Worm (Caenorhabditis elegans) whole organism, L2 larva: ENCODE measurements around the gene clec-181.

Experiments used
- C34F6.9 ChIP-seq: fragments of 150-350 bp; optimal IDR thresholded peaks from 2 replicates; lab custom pipeline; 2014; ENCODE audit warnings: missing biosample characterization, missing genetic modification characterization
- F13H6.1 ChIP-seq: sonication (generic microtip); optimal IDR thresholded peaks from 2 replicates; lab custom pipeline; 2016; ENCODE audit warnings: missing genetic modification characterization, missing compliant biosample characterization
- R02D3.7 ChIP-seq: fragments of 150-350 bp; optimal IDR thresholded peaks from 2 replicates; lab custom pipeline; 2014; ENCODE audit warnings: missing biosample characterization, missing genetic modification characterization
- Y55F3AM.14 ChIP-seq: fragments of 200-800 bp; sonication (Bioruptor generic); optimal IDR thresholded peaks from 2 replicates; lab custom pipeline; 2018; ENCODE audit warnings: mild to moderate bottlenecking, missing genetic modification characterization, missing compliant biosample characterization
- ZK546.5 ChIP-seq: sonication (generic microtip); optimal IDR thresholded peaks from 2 replicates; lab custom pipeline; 2017; ENCODE audit warnings: missing biosample characterization, missing genetic modification characterization
- aly-2 ChIP-seq: fragments of 150-350 bp; optimal IDR thresholded peaks from 2 replicates; lab custom pipeline; 2014; ENCODE audit warnings: missing biosample characterization, missing genetic modification characterization
- blmp-1 ChIP-seq: sonication (generic microtip); optimal IDR thresholded peaks from 2 replicates; lab custom pipeline; 2017; ENCODE audit warnings: missing genetic modification characterization, mild to moderate bottlenecking, missing compliant biosample characterization, antibody characterized with exemption, moderate library complexity; ENCODE audit not compliant: insufficient read depth
- ceh-16 ChIP-seq: fragments of 150-350 bp; optimal IDR thresholded peaks from 2 replicates; lab custom pipeline; 2014; ENCODE audit warnings: missing biosample characterization, missing genetic modification characterization
- ceh-82 ChIP-seq: fragments of 150-350 bp; optimal IDR thresholded peaks from 2 replicates; lab custom pipeline; 2014; ENCODE audit warnings: missing biosample characterization, missing genetic modification characterization
- crh-2 ChIP-seq: sonication (generic microtip); optimal IDR thresholded peaks from 2 replicates; lab custom pipeline; 2017; ENCODE audit warnings: missing biosample characterization, missing genetic modification characterization
- egl-27 ChIP-seq: sonication (generic microtip); optimal IDR thresholded peaks from 3 replicates; lab custom pipeline; 2017; ENCODE audit warnings: missing biosample characterization, missing genetic modification reagents, missing genetic modification characterization
- elt-1 ChIP-seq: fragments of 150-350 bp; optimal IDR thresholded peaks from 2 replicates; lab custom pipeline; 2014; ENCODE audit warnings: missing biosample characterization, missing genetic modification characterization
- fos-1 ChIP-seq: fragments of 150-350 bp; optimal IDR thresholded peaks from 2 replicates; lab custom pipeline; 2014; ENCODE audit warnings: missing biosample characterization, missing genetic modification characterization
- gmeb-1 ChIP-seq: fragments of 150-350 bp; optimal IDR thresholded peaks from 2 replicates; lab custom pipeline; 2014; ENCODE audit warnings: missing biosample characterization, missing genetic modification characterization
- lin-11 ChIP-seq: fragments of 150-350 bp; sonication (generic microtip); optimal IDR thresholded peaks from 2 replicates; lab custom pipeline; 2014; ENCODE audit warnings: missing biosample characterization, missing genetic modification characterization, inconsistent platforms, mixed read lengths
- lin-13 ChIP-seq: fragments of 150-350 bp; optimal IDR thresholded peaks from 2 replicates; lab custom pipeline; 2014; ENCODE audit warnings: missing biosample characterization, missing genetic modification reagents, missing genetic modification characterization
- lin-39 ChIP-seq: fragments of 150-350 bp; optimal IDR thresholded peaks from 2 replicates; lab custom pipeline; 2014; ENCODE audit warnings: missing biosample characterization, missing genetic modification reagents, missing genetic modification characterization
- lsy-2 ChIP-seq, 2 experiments: fragments of 150-350 bp in 1 of 2; sonication (generic microtip) in 1 of 2; optimal IDR thresholded peaks; 2 replicates each; lab custom pipeline; 2014 to 2017; ENCODE audit warnings: missing biosample characterization in 2 of 2, missing genetic modification characterization in 2 of 2
- mab-5 ChIP-seq: fragments of 150-350 bp; optimal IDR thresholded peaks from 2 replicates; lab custom pipeline; 2014; ENCODE audit warnings: missing biosample characterization, missing genetic modification characterization
- mbf-1 ChIP-seq: sonication (generic microtip); optimal IDR thresholded peaks from 2 replicates; lab custom pipeline; 2017; ENCODE audit warnings: missing biosample characterization, missing genetic modification characterization
- nhr-10 ChIP-seq: sonication (generic microtip); optimal IDR thresholded peaks from 2 replicates; lab custom pipeline; 2017; ENCODE audit warnings: missing biosample characterization, missing genetic modification characterization
- nhr-11 ChIP-seq: fragments of 150-350 bp; optimal IDR thresholded peaks from 2 replicates; lab custom pipeline; 2014; ENCODE audit warnings: missing biosample characterization, missing genetic modification characterization
- nhr-12 ChIP-seq: fragments of 150-350 bp; optimal IDR thresholded peaks from 2 replicates; lab custom pipeline; 2014; ENCODE audit warnings: missing biosample characterization, missing genetic modification characterization
- nhr-129 ChIP-seq: fragments of 150-350 bp; optimal IDR thresholded peaks from 2 replicates; lab custom pipeline; 2014; ENCODE audit warnings: missing biosample characterization, missing genetic modification characterization
- nhr-21 ChIP-seq: fragments of 150-350 bp; optimal IDR thresholded peaks from 2 replicates; lab custom pipeline; 2014; ENCODE audit warnings: missing biosample characterization, missing genetic modification characterization
- nhr-23 ChIP-seq: fragments of 150-350 bp; optimal IDR thresholded peaks from 2 replicates; lab custom pipeline; 2014; ENCODE audit warnings: missing biosample characterization, missing genetic modification reagents, missing genetic modification characterization
- nhr-25 ChIP-seq: fragments of 150-350 bp; sonication (generic microtip); optimal IDR thresholded peaks from 3 replicates; lab custom pipeline; 2014; ENCODE audit warnings: missing biosample characterization, missing genetic modification characterization
- nhr-6 ChIP-seq: fragments of 150-350 bp; optimal IDR thresholded peaks from 2 replicates; lab custom pipeline; 2014; ENCODE audit warnings: missing biosample characterization, missing genetic modification characterization
- peb-1 ChIP-seq: fragments of 150-350 bp; optimal IDR thresholded peaks from 2 replicates; lab custom pipeline; 2014; ENCODE audit warnings: missing biosample characterization, missing genetic modification characterization
- sem-4 ChIP-seq: fragments of 150-350 bp; optimal IDR thresholded peaks from 2 replicates; lab custom pipeline; 2014; ENCODE audit warnings: missing biosample characterization, missing genetic modification reagents, missing genetic modification characterization
- skn-1 ChIP-seq: sonication (generic microtip); optimal IDR thresholded peaks from 2 replicates; lab custom pipeline; 2017; ENCODE audit warnings: missing biosample characterization, missing genetic modification characterization
- sma-3 ChIP-seq: sonication (generic microtip); optimal IDR thresholded peaks from 2 replicates; lab custom pipeline; 2016; ENCODE audit warnings: missing genetic modification reagents, missing genetic modification characterization, missing compliant biosample characterization
- sma-9 ChIP-seq, 2 experiments: fragments of 150-350 bp in 1 of 2; sonication (generic microtip) in 1 of 2; optimal IDR thresholded peaks; 2 replicates each; lab custom pipeline; 2014 to 2016; ENCODE audit warnings: missing genetic modification characterization in 2 of 2, mild to moderate bottlenecking in 1 of 2, missing biosample characterization in 1 of 2, missing compliant biosample characterization in 1 of 2, missing genetic modification reagents in 1 of 2, moderate library complexity in 1 of 2
- snpc-4 ChIP-seq: fragments of 150-350 bp; optimal IDR thresholded peaks from 2 replicates; lab custom pipeline; 2014; ENCODE audit warnings: missing biosample characterization, missing genetic modification characterization
- unc-55 ChIP-seq: fragments of 150-350 bp; sonication (generic microtip); optimal IDR thresholded peaks from 3 replicates; lab custom pipeline; 2014; ENCODE audit warnings: missing biosample characterization, missing genetic modification reagents, missing genetic modification characterization
- ztf-1 ChIP-seq: fragments of 200-800 bp; sonication (Bioruptor generic); conservative IDR thresholded peaks from 2 replicates; pipeline ENCODE4 v1.3.6; 2022; ENCODE audit warnings: missing genetic modification characterization, missing compliant biosample characterization

The clec-181 gene

ce11 chrIV:8614680-8615079 lies 18.8 kb downstream of the clec-181 start, which contains the start of gene cyp-33E3:
Gene cyp-33E3 (plus strand): TSS chrIV:8614995.
- TF ChIP-seq nhr-12 (tag; lab: Kevin White, UChicago) (no peak), fos-1 (peak; percentile 40)

ce11 chrIV:8615314-8615713 lies 19.4 kb downstream of the clec-181 start:
- TF ChIP-seq mab-5 (tag; lab: Kevin White, UChicago) (no peak), sma-3 (no peak), snpc-4 (no peak), nhr-10 (tag; lab: Kevin White, UChicago) (no peak), nhr-21 (tag; lab: Kevin White, UChicago) (no peak), crh-2 (tag; lab: Kevin White, UChicago) (no peak)

- no peak for TF ChIP-seq nhr-25 (tag; lab: Kevin White, UChicago)
Measured at ce11 chrIV:8617047-8617446, 21.2 kb downstream of the clec-181 start, which contains the start of the genes F42A9.7 and F42A9.3. Gene F42A9.7 (minus strand): TSS chrIV:8617147. Gene F42A9.3 (plus strand): TSS chrIV:8617260.

- peak in 1 of 2 experiments; percentile 35 for TF ChIP-seq lsy-2 (tag; optimal IDR thresholded peaks at IDR 0.05; lab: Kevin White, UChicago)
- TF ChIP-seq ceh-16 (tag; lab: Kevin White, UChicago): no peak
- TF ChIP-seq egl-27 (tag; lab: Kevin White, UChicago): no peak
- peak; percentile 51 for TF ChIP-seq C34F6.9 (tag; lab: Kevin White, UChicago)
- TF ChIP-seq unc-55 (GFP tag; lab: Kevin White, UChicago): peak; percentile 46
- TF ChIP-seq, all 48 proteins: peak for 3
Measured at ce11 chrIV:8618698-8619097, 22.8 kb downstream of the clec-181 start, which contains the start of gene F42A9.8. Gene F42A9.8 (minus strand): TSS chrIV:8618785.

ce11 chrIV:8620102-8620733 lies 24.4 kb downstream of the clec-181 start, which contains the start of gene lin-49:
Gene lin-49 (plus strand): TSS chrIV:8620683.
- TF ChIP-seq egl-27 (tag; lab: Kevin White, UChicago): peak; percentile 33
- no peak for TF ChIP-seq peb-1
- peak; percentile 57 for TF ChIP-seq lin-13 (GFP tag; lab: Kevin White, UChicago)
- no peak for TF ChIP-seq skn-1
- TF ChIP-seq unc-55 (GFP tag; lab: Kevin White, UChicago): peak; percentile 79
- TF ChIP-seq sma-3: peak; percentile 26
- peak; percentile 71 for TF ChIP-seq F13H6.1 (tag; lab: Kevin White, UChicago)
- TF ChIP-seq nhr-6: peak; percentile 65
- peak; percentile 89 for TF ChIP-seq nhr-129
- TF ChIP-seq lsy-2 (tag; optimal IDR thresholded peaks at IDR 0.05; lab: Kevin White, UChicago): peak in 1 of 2 experiments; percentile 78
- TF ChIP-seq fos-1: peak; percentile 90
- peak; percentile 12 for TF ChIP-seq mab-5 (tag; lab: Kevin White, UChicago)
- TF ChIP-seq nhr-21 (tag; lab: Kevin White, UChicago): peak; percentile 60
- peak; percentile 74 for TF ChIP-seq nhr-25 (tag; lab: Kevin White, UChicago)
- peak; percentile 81 for TF ChIP-seq sma-9 (GFP tag; optimal IDR thresholded peaks at IDR 0.05; lab: Kevin White, UChicago)
- TF ChIP-seq sma-9 (tag; optimal IDR thresholded peaks at IDR 0.05; lab: Kevin White, UChicago): no peak
- TF ChIP-seq crh-2 (tag; lab: Kevin White, UChicago): peak; percentile 84
- no peak for TF ChIP-seq aly-2 (tag; lab: Kevin White, UChicago)
- peak; percentile 44 for TF ChIP-seq sem-4
- no peak for TF ChIP-seq nhr-23
- no peak for TF ChIP-seq mbf-1
- TF ChIP-seq gmeb-1 (tag; lab: Kevin White, UChicago): peak; percentile 15
- TF ChIP-seq lin-39: no peak
- peak; percentile 90 for TF ChIP-seq C34F6.9 (tag; lab: Kevin White, UChicago)
- peak; percentile 78 for TF ChIP-seq blmp-1 (tag; lab: Kevin White, UChicago)

- TF ChIP-seq nhr-11 (tag; lab: Kevin White, UChicago) (no peak), ceh-82 (tag; lab: Kevin White, UChicago) (no peak), nhr-21 (tag; lab: Kevin White, UChicago) (no peak), sma-9 (GFP tag; optimal IDR thresholded peaks at IDR 0.05; lab: Kevin White, UChicago) (no peak), sma-9 (tag; optimal IDR thresholded peaks at IDR 0.05; lab: Kevin White, UChicago) (no peak), R02D3.7 (no peak), Y55F3AM.14 (GFP tag; lab: Kevin White, UChicago) (no peak), nhr-23 (no peak), ZK546.5 (tag; lab: Kevin White, UChicago) (no peak), lin-11 (no peak), ztf-1 (GFP tag; lab: Robert Waterston, UW) (no peak), F13H6.1 (tag; lab: Kevin White, UChicago) (no peak), fos-1 (no peak), elt-1 (tag; lab: Kevin White, UChicago) (no peak), gmeb-1 (tag; lab: Kevin White, UChicago) (no peak), nhr-6 (no peak)
Measured at ce11 chrIV:8625730-8626129, 29.9 kb downstream of the clec-181 start.
